Worm (Caenorhabditis elegans): Measurements from ENCODE around the gene nhr-164.
"Not testable (repeated sequence)": the region's sequence is repeated elsewhere in the genome, so short reads cannot be mapped to it uniquely, and the experiment has no call there.

The nhr-164 gene

ce11 chrV:15252082-15252481, 16.5 kb upstream of the nhr-164 start, which contains the start of gene srbc-76:
Gene srbc-76, plus strand, starts transcription at chrV:15252382.
- no peak for TF ChIP-seq W03F9.2 (tag; optimal IDR thresholded peaks at IDR 0.05)
- no peak for TF ChIP-seq him-1 (tag; optimal IDR thresholded peaks at IDR 0.05)
- no peak for TF ChIP-seq dao-5 (tag; optimal IDR thresholded peaks at IDR 0.05)

- not testable (repeated sequence) for TF ChIP-seq W03F9.2, dao-5, him-1 (tag; optimal IDR thresholded peaks at IDR 0.05)
These were observed 14.7 kb upstream of the nhr-164 start, which contains the start of gene srd-28 for ce11 chrV:15250304-15250703. Gene srd-28, plus strand, starts transcription at chrV:15250604.

- no peak for TF ChIP-seq him-1 (tag; optimal IDR thresholded peaks at IDR 0.05)
- no peak for TF ChIP-seq W03F9.2 (tag; optimal IDR thresholded peaks at IDR 0.05)
- TF ChIP-seq dao-5 (tag; optimal IDR thresholded peaks at IDR 0.05) = no peak
These were observed 8.9 kb upstream of the nhr-164 start, which contains the start of gene kin-30 for ce11 chrV:15244456-15244855. Gene kin-30, plus strand, starts transcription at chrV:15244756.

- TF ChIP-seq dao-5 (tag; optimal IDR thresholded peaks at IDR 0.05) = no peak
- no peak for TF ChIP-seq him-1 (tag; optimal IDR thresholded peaks at IDR 0.05)
- TF ChIP-seq W03F9.2 (tag; optimal IDR thresholded peaks at IDR 0.05) = no peak
These were observed 5.7 kb upstream of the nhr-164 start, which contains the start of gene chil-12 for ce11 chrV:15241259-15241658. Gene chil-12, plus strand, starts transcription at chrV:15241559.

DNA sequence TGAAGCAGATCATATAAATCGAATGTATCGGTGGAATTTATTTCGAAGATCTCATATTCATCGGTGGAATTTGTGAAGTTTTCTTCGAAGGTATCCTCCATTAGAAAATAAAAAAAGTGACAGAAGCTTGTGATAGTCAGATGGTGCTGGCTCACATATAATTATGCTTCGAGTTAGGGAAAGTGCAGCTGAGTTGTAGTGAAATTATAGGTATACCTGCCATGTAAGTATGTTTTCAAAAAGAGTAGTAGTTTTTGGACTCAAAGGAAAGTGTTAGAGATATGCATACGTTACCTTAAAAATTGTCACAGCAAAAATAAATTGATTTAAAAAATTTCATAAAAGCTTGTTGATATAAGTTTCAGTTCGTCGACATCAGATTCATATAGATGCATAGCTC, 4.7 kb upstream of the nhr-164 start, which contains the start of gene srw-11:
TSS of gene srw-11 (minus strand) at position 101 of the 400 bp plus-strand sequence.
- TF ChIP-seq W03F9.2 (tag; optimal IDR thresholded peaks at IDR 0.05) (no peak), him-1 (tag; optimal IDR thresholded peaks at IDR 0.05) (no peak), dao-5 (tag; optimal IDR thresholded peaks at IDR 0.05) (no peak)

DNA sequence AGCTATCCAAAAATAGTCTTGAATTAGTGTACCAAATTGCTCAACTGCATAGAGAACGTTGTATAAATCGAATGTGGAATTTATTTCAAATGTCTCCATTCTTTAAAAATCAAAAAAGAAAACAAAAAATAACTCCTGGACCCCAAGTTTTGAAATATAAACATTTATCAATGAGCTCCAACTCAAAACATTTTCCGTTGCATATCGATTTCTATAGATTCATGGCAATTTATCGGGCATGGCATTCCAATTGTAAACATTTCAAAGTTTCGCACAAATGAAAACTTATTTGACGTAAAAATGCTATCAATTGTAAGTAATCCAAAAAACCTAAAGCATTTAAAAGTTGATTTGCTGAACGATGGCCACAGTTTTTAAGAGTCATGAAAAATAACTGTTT, 3.0 kb upstream of the nhr-164 start, which contains the start of gene srw-12:
TSS of gene srw-12 (minus strand) at position 101 of the 400 bp plus-strand sequence.
- TF ChIP-seq him-1 (tag; optimal IDR thresholded peaks at IDR 0.05) (no peak), dao-5 (tag; optimal IDR thresholded peaks at IDR 0.05) (no peak), W03F9.2 (tag; optimal IDR thresholded peaks at IDR 0.05) (no peak)

DNA sequence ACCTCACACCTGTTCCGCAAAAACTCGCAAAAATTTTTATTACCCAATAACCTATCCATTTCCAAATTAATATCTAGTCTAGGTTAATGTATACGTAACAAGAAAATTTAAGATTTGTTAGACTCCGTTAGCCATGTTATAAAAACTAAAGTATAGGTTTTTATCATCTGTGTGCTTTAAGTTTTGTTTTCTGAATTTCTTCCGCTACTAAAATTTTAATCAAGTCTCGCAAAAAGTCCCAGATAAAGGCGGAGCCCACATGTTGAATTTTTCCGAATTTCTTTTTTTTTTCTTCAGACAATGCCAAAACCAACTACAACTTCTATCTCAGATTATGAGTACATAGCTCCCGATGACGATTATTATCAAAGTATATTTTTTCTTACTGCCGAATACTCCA, 3.4 kb downstream of the nhr-164 start, which contains the start of gene srw-13:
TSS of gene srw-13 (plus strand) at position 301 of the 400 bp plus-strand sequence.
- TF ChIP-seq him-1 (tag; optimal IDR thresholded peaks at IDR 0.05) = no peak
- no peak for TF ChIP-seq W03F9.2 (tag; optimal IDR thresholded peaks at IDR 0.05)
- no peak for TF ChIP-seq dao-5 (tag; optimal IDR thresholded peaks at IDR 0.05)

ce11 chrV:15230243-15230642, 5.3 kb downstream of the nhr-164 start, which contains the start of gene srw-15:
Gene srw-15, plus strand, starts transcription at chrV:15230543.
- TF ChIP-seq W03F9.2 (tag; optimal IDR thresholded peaks at IDR 0.05) (no peak), dao-5 (tag; optimal IDR thresholded peaks at IDR 0.05) (no peak), him-1 (tag; optimal IDR thresholded peaks at IDR 0.05) (no peak)

DNA sequence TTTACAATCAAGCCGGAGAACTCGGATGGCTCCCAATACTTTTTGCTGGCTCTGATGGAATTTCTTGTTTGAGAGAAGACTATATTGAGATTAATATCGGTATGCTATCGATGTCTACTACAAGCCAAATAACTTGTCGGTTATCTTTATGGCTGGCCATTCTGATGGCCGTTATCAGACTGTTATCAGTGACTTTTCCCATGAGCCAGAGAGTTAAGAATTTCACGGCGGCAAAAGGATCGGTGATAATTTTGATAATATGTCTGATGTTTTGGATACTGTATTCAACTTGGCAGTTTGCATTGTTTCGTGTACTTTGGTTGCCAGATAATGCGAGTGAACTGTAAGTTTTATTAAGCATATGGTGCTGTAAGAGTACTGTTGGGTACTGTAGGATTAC, 9.4 kb downstream of the nhr-164 start:
- TF ChIP-seq dao-5 (tag; optimal IDR thresholded peaks at IDR 0.05) = no peak
- no peak for TF ChIP-seq W03F9.2 (tag; optimal IDR thresholded peaks at IDR 0.05)

- TF ChIP-seq W03F9.2 (tag; optimal IDR thresholded peaks at IDR 0.05) = no peak
- TF ChIP-seq him-1 (tag; optimal IDR thresholded peaks at IDR 0.05) = no peak
- no peak for TF ChIP-seq dao-5 (tag; optimal IDR thresholded peaks at IDR 0.05)
These were observed 9.9 kb downstream of the nhr-164 start, which contains the start of gene srw-14 for ce11 chrV:15225650-15226049. Gene srw-14, plus strand, starts transcription at chrV:15225950.

ce11 chrV:15223668-15224067, 11.9 kb downstream of the nhr-164 start, which contains the start of gene srw-24:
Gene srw-24, plus strand, starts transcription at chrV:15223968.
- TF ChIP-seq him-1 (tag; optimal IDR thresholded peaks at IDR 0.05) (no peak), W03F9.2 (tag; optimal IDR thresholded peaks at IDR 0.05) (no peak), dao-5 (tag; optimal IDR thresholded peaks at IDR 0.05) (no peak)

DNA sequence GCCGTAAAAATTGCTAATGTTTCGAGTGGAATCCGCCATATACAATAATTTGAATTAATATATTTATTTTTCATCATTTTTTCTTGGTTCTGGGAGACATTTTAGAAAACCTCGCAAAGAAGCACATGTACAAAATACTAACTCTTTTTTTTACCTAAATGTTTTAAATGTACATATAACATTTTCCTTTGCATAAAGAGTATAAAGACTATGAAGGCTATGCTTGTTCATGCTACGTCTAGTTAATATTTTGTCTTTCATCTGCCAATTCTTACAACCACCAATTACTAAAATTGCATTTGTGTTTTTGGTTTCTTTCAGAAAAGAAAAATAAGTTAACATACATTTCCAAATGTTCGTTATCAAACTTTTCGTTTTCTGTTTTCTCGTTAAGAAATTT, 14.2 kb downstream of the nhr-164 start, which contains the start of gene irld-25:
TSS of gene irld-25 (plus strand) at position 301 of the 400 bp plus-strand sequence.
- TF ChIP-seq dao-5 (tag; optimal IDR thresholded peaks at IDR 0.05) = no peak
- no peak for TF ChIP-seq W03F9.2 (tag; optimal IDR thresholded peaks at IDR 0.05)
- no peak for TF ChIP-seq him-1 (tag; optimal IDR thresholded peaks at IDR 0.05)

DNA sequence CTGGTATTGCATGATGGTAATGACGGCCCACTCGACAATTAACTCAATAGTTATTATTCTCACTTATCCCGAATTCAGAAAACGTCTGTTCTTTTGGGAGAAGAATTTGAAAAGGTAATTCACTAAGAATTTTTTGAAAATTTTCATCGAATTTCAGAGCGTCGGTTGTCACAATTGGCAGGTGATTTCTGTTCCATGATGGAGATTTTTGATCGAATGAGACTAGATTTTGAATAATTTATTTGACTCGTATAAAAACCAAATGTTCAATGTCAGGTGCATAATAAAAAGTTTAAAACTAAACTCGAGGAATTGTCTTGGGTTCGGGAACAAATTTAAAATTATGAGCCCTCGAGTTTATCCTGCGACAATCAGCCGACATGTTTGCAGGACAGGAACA, 18.9 kb downstream of the nhr-164 start, which contains the start of gene sri-25:
TSS of gene sri-25 (plus strand) at position 301 of the 400 bp plus-strand sequence.
- TF ChIP-seq him-1 (tag; optimal IDR thresholded peaks at IDR 0.05) (no peak), dao-5 (tag; optimal IDR thresholded peaks at IDR 0.05) (no peak), W03F9.2 (tag; optimal IDR thresholded peaks at IDR 0.05) (no peak)

- TF ChIP-seq dao-5, W03F9.2, him-1 (tag; optimal IDR thresholded peaks at IDR 0.05): not testable (repeated sequence)
These were observed 20.4 kb downstream of the nhr-164 start, which contains the start of gene sri-26 for ce11 chrV:15215175-15215574. Gene sri-26, plus strand, starts transcription at chrV:15215475.

All from whole organism, L4/young adult.